Fruit fly (Drosophila melanogaster) whole organism, larva: ENCODE results near the gene Pgls.

Experiments
- noc ChIP-seq: fragments of 200-800 bp; sonication (Bioruptor generic); optimal IDR thresholded peaks from 3 replicates; lab custom pipeline; 2019; ENCODE audit warnings: missing biosample characterization, mild to moderate bottlenecking, missing genetic modification characterization, moderate library complexity

Pgls gene

dm6 chrX:10857853-10858252, 10.6 kb downstream of the Pgls start:
- no peak for TF ChIP-seq noc (tag; lab: Kevin White, UChicago)

- TF ChIP-seq noc (tag; lab: Kevin White, UChicago) = no peak
These were observed 18.5 kb downstream of the Pgls start for dm6 chrX:10865580-10866331.

DNA sequence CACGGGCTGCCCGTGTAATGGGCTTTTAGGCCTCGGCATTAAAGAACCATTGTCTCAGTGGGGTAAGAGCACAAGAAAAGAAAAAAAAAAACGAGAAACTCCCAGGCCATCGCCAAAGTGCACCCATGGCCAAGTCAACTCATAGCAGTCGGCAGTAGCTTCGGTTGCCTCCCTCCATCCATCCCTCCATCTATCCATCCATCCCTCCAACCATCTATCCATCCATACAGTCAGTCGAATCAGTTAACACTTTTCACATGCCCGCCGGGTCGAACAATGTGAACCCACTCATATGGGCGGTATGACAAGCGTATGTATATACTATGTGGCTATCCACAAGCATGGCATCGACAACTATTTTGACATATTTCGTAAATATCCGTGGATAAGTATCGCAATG, 20.5 kb downstream of the Pgls start:
- no peak for TF ChIP-seq noc (tag; lab: Kevin White, UChicago)

DNA sequence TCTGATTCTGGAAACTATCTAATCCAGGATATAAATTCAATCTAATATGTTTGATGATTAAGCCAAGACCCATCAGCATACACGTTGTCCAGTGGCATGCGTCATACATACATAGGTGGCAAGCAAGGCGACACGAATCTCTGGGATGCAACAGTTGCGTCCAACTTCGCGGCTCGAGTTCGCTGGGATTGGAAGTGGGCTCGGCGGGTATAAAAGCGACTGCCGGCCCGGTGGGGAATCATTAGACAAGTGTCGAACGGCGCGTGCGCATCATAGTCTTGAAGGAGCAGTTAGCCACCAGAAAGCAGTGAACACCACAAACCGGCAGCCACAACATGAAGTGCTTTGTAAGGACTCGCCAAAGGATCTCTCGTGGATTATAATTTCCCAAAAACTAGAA, 21.8 kb downstream of the Pgls start, which contains the start of gene CG2157:
CG2157 (plus strand) TSS at position 240 of the 400 bp plus-strand sequence.
- no peak for TF ChIP-seq noc (tag; lab: Kevin White, UChicago)

- TF ChIP-seq noc (tag; lab: Kevin White, UChicago) = no peak
These were observed 29.2 kb downstream of the Pgls start for dm6 chrX:10876451-10876850.

dm6 chrX:10877087-10877935, 30.1 kb downstream of the Pgls start, which contains the start of gene CG1637:
Gene CG1637 (minus strand): TSS chrX:10877893.
- no peak for TF ChIP-seq noc (tag; lab: Kevin White, UChicago)

DNA sequence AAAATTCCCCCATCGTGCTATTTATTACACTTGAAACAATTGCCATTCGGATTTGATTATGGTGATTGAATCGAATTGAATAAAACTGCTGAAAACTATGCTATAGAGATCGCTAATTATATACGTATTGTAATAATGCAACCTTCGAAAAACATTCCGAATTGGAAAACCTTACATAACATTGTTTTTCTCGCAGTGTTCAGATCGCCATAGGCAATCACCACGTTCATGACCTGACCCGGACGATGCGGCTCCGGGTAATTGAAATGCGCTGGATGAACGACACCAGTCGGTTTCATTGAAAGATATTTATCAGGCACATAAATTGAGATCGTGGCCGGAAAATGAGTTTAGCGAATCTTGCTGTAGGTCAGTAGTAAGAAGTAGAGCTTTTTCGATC, 35.5 kb downstream of the Pgls start:
- TF ChIP-seq noc (tag; lab: Kevin White, UChicago) = no peak

dm6 chrX:10883740-10884139, 36.5 kb downstream of the Pgls start:
- TF ChIP-seq noc (tag; lab: Kevin White, UChicago) = no peak

- TF ChIP-seq noc (tag; lab: Kevin White, UChicago) = peak; percentile 59
These were observed 39.2 kb downstream of the Pgls start for dm6 chrX:10886418-10886817.

- no peak for TF ChIP-seq noc (tag; lab: Kevin White, UChicago)
These were observed 40.4 kb downstream of the Pgls start for dm6 chrX:10887643-10888042.

- no peak for TF ChIP-seq noc (tag; lab: Kevin White, UChicago)
These were observed 42.8 kb downstream of the Pgls start for dm6 chrX:10889955-10890617.

DNA sequence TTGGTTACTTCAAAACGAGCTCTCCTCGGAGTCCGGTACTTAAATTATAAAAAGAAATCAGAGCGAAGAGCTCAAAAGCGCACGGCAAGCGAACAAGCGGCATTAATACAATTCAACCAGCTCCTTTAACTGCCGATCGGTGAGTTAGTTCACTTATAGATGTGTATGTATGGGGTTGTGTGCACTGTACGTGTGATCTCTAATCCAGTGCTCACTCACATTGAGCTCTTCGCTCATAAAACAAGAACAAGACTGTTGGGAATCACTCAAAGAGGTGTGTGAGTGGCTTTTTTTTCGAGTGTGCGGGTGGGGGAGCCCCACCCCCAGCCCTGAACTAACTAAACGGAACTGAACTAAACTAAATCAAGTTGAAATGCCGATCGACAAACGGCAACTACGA, 43.9 kb downstream of the Pgls start, which contains the start of gene Ork1:
Ork1 (minus strand) TSS at position 101 of the 400 bp plus-strand sequence.
- TF ChIP-seq noc (tag; lab: Kevin White, UChicago) = no peak

DNA sequence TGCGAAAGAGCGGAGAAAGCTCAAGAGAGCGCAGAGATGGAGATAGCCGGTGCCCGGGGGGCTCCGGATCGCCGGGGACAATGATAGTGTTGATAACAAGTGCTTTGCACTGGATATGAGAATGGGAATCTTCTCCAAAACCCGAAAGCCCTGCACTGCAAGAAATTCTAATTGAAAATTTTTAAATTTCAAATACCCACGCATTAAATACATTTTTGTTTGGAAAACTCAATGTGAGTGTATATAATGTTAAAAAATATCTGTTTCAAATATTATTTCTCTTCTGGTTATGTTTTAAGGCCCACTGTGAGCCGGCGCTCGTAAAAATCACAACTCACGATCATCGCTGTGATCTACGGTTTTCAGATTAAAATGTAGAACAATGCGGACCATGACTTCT, 46.0 kb downstream of the Pgls start:
- TF ChIP-seq noc (tag; lab: Kevin White, UChicago) = no peak
